Worm (Caenorhabditis elegans): ENCODE results near the gene F47B10.8.

Gene F47B10.8

ce11 chrX:10900079-10900724, 10.4 kb downstream of the F47B10.8 start, which contains the start of gene suca-1:
Gene suca-1 (minus strand): TSS chrX:10900114.
- TF ChIP-seq hmg-11 (tag; optimal IDR thresholded peaks at IDR 0.05) (peak; percentile 39), mml-1 (tag; optimal IDR thresholded peaks at IDR 0.05) (no peak), pha-4 (tag; optimal IDR thresholded peaks at IDR 0.05) (no peak), elt-2 (tag; optimal IDR thresholded peaks at IDR 0.05) (peak; percentile 68), R02D3.7 (tag; optimal IDR thresholded peaks at IDR 0.05) (no peak), nhr-67 (tag; optimal IDR thresholded peaks at IDR 0.05) (no peak), pqm-1 (tag; optimal IDR thresholded peaks at IDR 0.05) (no peak), nhr-76 (tag; optimal IDR thresholded peaks at IDR 0.05) (no peak), fos-1 (tag; optimal IDR thresholded peaks at IDR 0.05) (no peak), nhr-25 (tag; optimal IDR thresholded peaks at IDR 0.05) (peak; percentile 67), nhr-28 (tag; optimal IDR thresholded peaks at IDR 0.05) (no peak), sea-2 (GFP tag; optimal IDR thresholded peaks at IDR 0.05) (no peak), jun-1 (tag; optimal IDR thresholded peaks at IDR 0.05) (no peak), lin-39 (tag; optimal IDR thresholded peaks at IDR 0.05) (no peak), ceh-9 (tag; optimal IDR thresholded peaks at IDR 0.05) (no peak), nhr-237 (tag; optimal IDR thresholded peaks at IDR 0.05) (no peak), lsy-12 (tag; optimal IDR thresholded peaks at IDR 0.05) (no peak), egl-5 (tag; optimal IDR thresholded peaks at IDR 0.05) (peak; percentile 36), nhr-43 (tag; optimal IDR thresholded peaks at IDR 0.05; ENCODE audit: poor library complexity, severe bottlenecking) (peak; percentile 11), fkh-10 (GFP tag; optimal IDR thresholded peaks at IDR 0.05) (no peak), mdl-1 (tag; optimal IDR thresholded peaks at IDR 0.05) (no peak), lin-15B (tag; optimal IDR thresholded peaks at IDR 0.05) (no peak), daf-12 (tag; optimal IDR thresholded peaks at IDR 0.05) (no peak), eor-1 (tag; optimal IDR thresholded peaks at IDR 0.05) (no peak), nhr-11 (tag; optimal IDR thresholded peaks at IDR 0.05) (no peak), ceh-82 (tag; optimal IDR thresholded peaks at IDR 0.05) (no peak), nhr-77 (tag; optimal IDR thresholded peaks at IDR 0.05) (no peak), nhr-23 (tag; optimal IDR thresholded peaks at IDR 0.05) (peak; percentile 44), ceh-16 (tag; optimal IDR thresholded peaks at IDR 0.05) (no peak), fkh-2 (tag; optimal IDR thresholded peaks at IDR 0.05) (no peak), snpc-4 (tag; optimal IDR thresholded peaks at IDR 0.05) (peak; percentile 4)

DNA sequence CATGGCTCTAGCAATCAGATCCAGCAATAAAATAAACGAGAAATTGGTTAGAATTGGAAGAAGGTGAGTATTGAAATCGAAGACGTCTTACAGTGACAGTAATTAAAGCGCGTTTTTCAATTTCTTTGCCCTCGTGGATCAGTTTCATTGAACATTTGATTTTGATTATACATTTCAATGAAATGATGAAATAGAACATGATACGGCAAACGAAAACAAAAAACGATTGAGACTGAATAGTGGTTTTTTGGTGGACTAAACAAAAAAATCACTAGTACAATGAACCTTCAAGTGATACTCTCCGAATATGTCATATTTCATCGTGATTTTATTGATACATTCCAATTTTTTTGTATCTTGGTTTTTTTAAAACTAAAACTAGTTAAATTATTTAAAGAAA, 14.1 kb downstream of the F47B10.8 start, which contains the start of gene haly-1:
haly-1 (minus strand) TSS at position 101 of the 400 bp plus-strand sequence.
- TF ChIP-seq nhr-28 (tag; optimal IDR thresholded peaks at IDR 0.05) (no peak), ceh-28 (tag; optimal IDR thresholded peaks at IDR 0.05) (no peak), pha-4 (tag; optimal IDR thresholded peaks at IDR 0.05) (no peak), egl-27 (tag; optimal IDR thresholded peaks at IDR 0.05) (no peak), mdl-1 (tag; optimal IDR thresholded peaks at IDR 0.05) (no peak), zag-1 (tag; optimal IDR thresholded peaks at IDR 0.05) (no peak), elt-1 (tag; optimal IDR thresholded peaks at IDR 0.05) (no peak), ama-1 (optimal IDR thresholded peaks at IDR 0.05) (no peak), pqm-1 (tag; optimal IDR thresholded peaks at IDR 0.05) (no peak), fkh-2 (tag; optimal IDR thresholded peaks at IDR 0.05) (no peak), ztf-4 (tag; optimal IDR thresholded peaks at IDR 0.05) (no peak), nhr-43 (tag; optimal IDR thresholded peaks at IDR 0.05; ENCODE audit: poor library complexity, severe bottlenecking) (no peak), tbx-2 (tag; optimal IDR thresholded peaks at IDR 0.05) (no peak), ztf-11 (tag; optimal IDR thresholded peaks at IDR 0.05) (no peak), nhr-77 (tag; optimal IDR thresholded peaks at IDR 0.05) (no peak)

- TF ChIP-seq lsy-12 (tag; optimal IDR thresholded peaks at IDR 0.05) (no peak), fkh-10 (GFP tag; optimal IDR thresholded peaks at IDR 0.05) (no peak), fkh-2 (tag; optimal IDR thresholded peaks at IDR 0.05) (no peak), snpc-4 (tag; optimal IDR thresholded peaks at IDR 0.05) (no peak)
These were observed 18.7 kb downstream of the F47B10.8 start, which contains the start of gene F47B10.3 for ce11 chrX:10891890-10892289. Gene F47B10.3 (plus strand): TSS chrX:10892190.

All from whole organism, L3 larva.